Worm (Caenorhabditis elegans) whole organism, L3 larva: ENCODE results near the gene cyp-25A3.

Experiments
- ceh-9 ChIP-seq: sonication (generic microtip); optimal IDR thresholded peaks from 2 replicates; lab custom pipeline; 2018; ENCODE audit warnings: missing biosample characterization, missing genetic modification characterization
- egl-27 ChIP-seq: sonication (generic microtip); optimal IDR thresholded peaks from 4 replicates; lab custom pipeline; 2017; ENCODE audit warnings: missing biosample characterization, missing genetic modification reagents, missing genetic modification characterization
- elt-2 ChIP-seq: sonication (generic microtip); optimal IDR thresholded peaks from 2 replicates; lab custom pipeline; 2016; ENCODE audit warnings: missing genetic modification reagents, mild to moderate bottlenecking, missing genetic modification characterization, missing compliant biosample characterization
- elt-3 ChIP-seq, 3 experiments: fragments of 150-350 bp in 1 of 3; sonication (generic microtip) in 2 of 3; optimal IDR thresholded peaks; 2 replicates in 2 of 3; 4 replicates in 1 of 3; lab custom pipeline; 2014 to 2017; ENCODE audit warnings: missing biosample characterization in 3 of 3, missing genetic modification characterization in 3 of 3
- fkh-10 ChIP-seq: sonication (generic microtip); optimal IDR thresholded peaks from 2 replicates; lab custom pipeline; 2017; ENCODE audit warnings: missing biosample characterization, missing genetic modification reagents, missing genetic modification characterization
- jun-1 ChIP-seq: fragments of 150-350 bp; optimal IDR thresholded peaks from 2 replicates; lab custom pipeline; 2014; ENCODE audit warnings: missing biosample characterization, missing genetic modification reagents, missing genetic modification characterization
- lin-39 ChIP-seq: fragments of 150-350 bp; optimal IDR thresholded peaks from 2 replicates; lab custom pipeline; 2018; ENCODE audit warnings: missing biosample characterization, missing genetic modification reagents, missing genetic modification characterization
- nfya-1 ChIP-seq: sonication (generic microtip); optimal IDR thresholded peaks from 2 replicates; lab custom pipeline; 2017; ENCODE audit warnings: missing genetic modification characterization, mild to moderate bottlenecking, missing compliant biosample characterization, antibody characterized with exemption, moderate library complexity; ENCODE audit not compliant: insufficient read depth
- pha-4 ChIP-seq: fragments of 150-350 bp; optimal IDR thresholded peaks from 2 replicates; lab custom pipeline; 2014; ENCODE audit warnings: missing biosample characterization, missing genetic modification reagents, missing genetic modification characterization
- pqm-1 ChIP-seq: fragments of 150-350 bp; optimal IDR thresholded peaks from 2 replicates; lab custom pipeline; 2017; ENCODE audit warnings: missing biosample characterization, missing genetic modification characterization, inconsistent platforms
- sea-2 ChIP-seq: fragments of 150-350 bp; sonication (generic microtip); optimal IDR thresholded peaks from 4 replicates; lab custom pipeline; 2014; ENCODE audit warnings: missing biosample characterization, missing genetic modification reagents, missing genetic modification characterization
- unc-39 ChIP-seq: sonication (generic microtip); optimal IDR thresholded peaks from 4 replicates; lab custom pipeline; 2017; ENCODE audit warnings: missing biosample characterization, missing genetic modification characterization
- zag-1 ChIP-seq: fragments of 150-350 bp; optimal IDR thresholded peaks from 2 replicates; lab custom pipeline; 2014; ENCODE audit warnings: missing biosample characterization, missing genetic modification characterization

DNA sequence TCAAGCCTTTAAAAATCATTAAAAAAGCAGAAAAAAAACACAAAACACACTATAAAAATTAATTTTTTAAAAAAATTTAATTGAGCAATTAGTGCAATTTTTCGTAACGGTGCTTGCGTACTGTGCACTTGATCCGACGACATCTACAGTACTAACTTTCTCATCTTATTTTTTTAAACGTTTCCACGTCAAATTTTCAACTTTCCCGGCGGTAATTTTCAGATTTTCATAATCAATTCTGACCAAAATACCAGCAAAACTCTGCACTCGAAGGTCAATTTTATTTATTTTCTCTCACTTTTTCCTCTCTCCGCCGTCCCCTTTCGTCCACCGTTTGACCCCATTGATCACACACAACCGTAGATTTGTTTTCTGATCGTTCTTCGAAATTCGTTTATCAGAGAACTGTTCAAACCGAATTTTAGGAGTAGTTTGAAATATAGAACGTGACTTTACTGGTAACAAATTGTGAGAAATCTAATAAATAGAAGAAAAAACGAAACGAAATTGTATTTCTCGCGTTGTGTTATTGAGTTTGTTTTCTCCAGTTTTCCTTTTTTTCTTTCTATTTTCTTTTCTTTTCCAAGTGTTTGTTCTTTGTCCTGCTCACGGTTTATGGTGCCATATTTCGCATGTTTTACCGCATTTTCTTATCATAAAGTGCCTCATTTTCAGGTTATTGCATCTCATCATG, 24.4 kb upstream of the cyp-25A3 start, which contains the start of gene acs-19:
- no peak for TF ChIP-seq sea-2 (GFP tag; lab: Kevin White, UChicago)
- no peak for TF ChIP-seq nfya-1 (tag; lab: Kevin White, UChicago)
- TF ChIP-seq elt-2 (tag; lab: Kevin White, UChicago), result peak; percentile 23
- no peak for TF ChIP-seq unc-39
- no peak for TF ChIP-seq ceh-9 (tag; lab: Kevin White, UChicago)
- TF ChIP-seq egl-27, result no peak
- peak; percentile 5 for TF ChIP-seq pha-4 (tag; lab: Kevin White, UChicago)
- TF ChIP-seq elt-3 (tag; optimal IDR thresholded peaks at IDR 0.05; lab: Kevin White, UChicago), result no peak
- no peak for TF ChIP-seq zag-1 (tag; lab: Kevin White, UChicago)
- no peak for TF ChIP-seq lin-39
- TF ChIP-seq fkh-10 (GFP tag; lab: Kevin White, UChicago), result peak; percentile 19
- no peak for TF ChIP-seq pqm-1 (tag; lab: Kevin White, UChicago)
- no peak for TF ChIP-seq jun-1 (tag; lab: Kevin White, UChicago)
